Worm (Caenorhabditis elegans) whole organism, L1 larva: ENCODE results near the gene F19B6.10.
A peak's percentile ranks its signal among the peaks of the same experiment; 100 is the strongest.

Experiments
- C16A3.4 ChIP-seq: fragments of 150-350 bp; optimal IDR thresholded peaks from 2 replicates; lab custom pipeline; 2014; ENCODE audit warnings: missing biosample characterization, missing genetic modification characterization
- C34B4.2 ChIP-seq: sonication (generic microtip); optimal IDR thresholded peaks from 2 replicates; lab custom pipeline; 2017; ENCODE audit warnings: mild to moderate bottlenecking, missing genetic modification characterization, missing compliant biosample characterization
- F16B12.6 ChIP-seq: fragments of 150-350 bp; optimal IDR thresholded peaks from 2 replicates; lab custom pipeline; 2014; ENCODE audit warnings: missing biosample characterization, missing genetic modification characterization
- Y116A8C.19 ChIP-seq: sonication (generic microtip); optimal IDR thresholded peaks from 2 replicates; lab custom pipeline; 2016; ENCODE audit warnings: missing compliant biosample characterization, missing genetic modification characterization, borderline replicate concordance
- aly-2 ChIP-seq: fragments of 150-350 bp; optimal IDR thresholded peaks from 2 replicates; lab custom pipeline; 2014; ENCODE audit warnings: missing biosample characterization, missing genetic modification characterization
- blmp-1 ChIP-seq: fragments of 150-350 bp; optimal IDR thresholded peaks from 2 replicates; lab custom pipeline; 2014; ENCODE audit warnings: missing biosample characterization, missing genetic modification characterization
- ceh-63 ChIP-seq: fragments of 200-800 bp; sonication (Bioruptor generic); optimal IDR thresholded peaks from 2 replicates; lab custom pipeline; 2018; ENCODE audit warnings: mild to moderate bottlenecking, missing genetic modification characterization, missing compliant biosample characterization
- ceh-8 ChIP-seq: fragments of 200-800 bp; sonication (Bioruptor generic); optimal IDR thresholded peaks from 2 replicates; lab custom pipeline; 2018; ENCODE audit warnings: mild to moderate bottlenecking, missing genetic modification characterization, moderate library complexity, missing compliant biosample characterization
- ceh-82 ChIP-seq, 3 experiments: fragments of 150-350 bp in 1 of 3; sonication (generic microtip) in 2 of 3; optimal IDR thresholded peaks; 2 replicates each; lab custom pipeline; 2014 to 2017; ENCODE audit warnings: missing biosample characterization in 3 of 3, missing genetic modification characterization in 3 of 3
- dpl-1 ChIP-seq, 3 experiments: fragments of 150-350 bp in 2 of 3; sonication (generic microtip) in 1 of 3; optimal IDR thresholded peaks; 2 replicates each; lab custom pipeline; 2014 to 2017; ENCODE audit warnings: missing biosample characterization in 3 of 3, missing genetic modification characterization in 3 of 3, missing genetic modification reagents in 3 of 3
- dsc-1 ChIP-seq: sonication (generic microtip); optimal IDR thresholded peaks from 2 replicates; lab custom pipeline; 2016; ENCODE audit warnings: mild to moderate bottlenecking, missing genetic modification characterization, missing compliant biosample characterization
- efl-1 ChIP-seq, 4 experiments: fragments of 150-350 bp; optimal IDR thresholded peaks in 3 of 4; peaks in 1 of 4; 1 replicate in 1 of 4; 2 replicates in 3 of 4; lab custom pipeline; 2014; ENCODE audit warnings: missing biosample characterization in 2 of 4, missing genetic modification characterization in 2 of 4, missing genetic modification reagents in 2 of 4
- elt-2 ChIP-seq: sonication (generic microtip); optimal IDR thresholded peaks from 2 replicates; lab custom pipeline; 2016; ENCODE audit warnings: missing genetic modification characterization, mild to moderate bottlenecking, inconsistent platforms, missing compliant biosample characterization, missing genetic modification reagents
- ets-5 ChIP-seq: fragments of 200-800 bp; sonication (Bioruptor generic); IDR thresholded peaks from 2 replicates; pipeline ENCODE4 v1.3.6; 2022; ENCODE audit warnings: missing genetic modification characterization, missing compliant biosample characterization
- fkh-10 ChIP-seq: sonication (generic microtip); optimal IDR thresholded peaks from 2 replicates; lab custom pipeline; 2017; ENCODE audit warnings: missing biosample characterization, missing genetic modification reagents, missing genetic modification characterization
- fos-1 ChIP-seq: fragments of 150-350 bp; optimal IDR thresholded peaks from 2 replicates; lab custom pipeline; 2014; ENCODE audit warnings: missing biosample characterization, missing genetic modification characterization
- grh-1 ChIP-seq: fragments of 200-800 bp; sonication (Bioruptor generic); IDR thresholded peaks from 2 replicates; pipeline ENCODE4 v1.3.6; 2022; ENCODE audit warnings: missing genetic modification reagents, missing genetic modification characterization, missing compliant biosample characterization
- hlh-17 ChIP-seq: fragments of 200-800 bp; sonication (Bioruptor generic); optimal IDR thresholded peaks from 2 replicates; lab custom pipeline; 2018; ENCODE audit warnings: missing genetic modification characterization, mild to moderate bottlenecking, missing compliant biosample characterization, moderate library complexity, borderline replicate concordance
- hlh-4 ChIP-seq: sonication (generic microtip); optimal IDR thresholded peaks from 2 replicates; lab custom pipeline; 2016; ENCODE audit warnings: mild to moderate bottlenecking, missing genetic modification characterization, missing compliant biosample characterization
- irx-1 ChIP-seq: sonication (generic microtip); optimal IDR thresholded peaks from 2 replicates; lab custom pipeline; 2016; ENCODE audit warnings: missing genetic modification characterization, missing compliant biosample characterization
- lin-14 ChIP-seq: fragments of 200-800 bp; sonication (Bioruptor generic); optimal IDR thresholded peaks from 2 replicates; lab custom pipeline; 2018; ENCODE audit warnings: mild to moderate bottlenecking, missing genetic modification characterization, moderate library complexity, missing compliant biosample characterization
- lin-35 ChIP-seq, 2 experiments: fragments of 150-350 bp; optimal IDR thresholded peaks; 2 replicates each; lab custom pipeline; 2014; ENCODE audit warnings: missing biosample characterization in 2 of 2, missing genetic modification characterization in 2 of 2, missing genetic modification reagents in 2 of 2
- lsy-2 ChIP-seq, 2 experiments: fragments of 150-350 bp; optimal IDR thresholded peaks; 2 replicates each; lab custom pipeline; 2014; ENCODE audit warnings: missing biosample characterization in 2 of 2, missing genetic modification characterization in 2 of 2
- mab-9 ChIP-seq: fragments of 200-800 bp; sonication (Bioruptor generic); IDR thresholded peaks from 2 replicates; pipeline ENCODE4 v1.3.6; 2022; ENCODE audit warnings: missing genetic modification reagents, missing genetic modification characterization, missing compliant biosample characterization
- mdl-1 ChIP-seq, 2 experiments: fragments of 150-350 bp; optimal IDR thresholded peaks; 2 replicates each; lab custom pipeline; 2014 to 2017; ENCODE audit warnings: missing biosample characterization in 2 of 2, missing genetic modification characterization in 2 of 2, inconsistent platforms in 1 of 2
- mep-1 ChIP-seq: fragments of 150-350 bp; optimal IDR thresholded peaks from 2 replicates; lab custom pipeline; 2014; ENCODE audit warnings: missing biosample characterization, missing genetic modification characterization
- nhr-12 ChIP-seq: sonication (generic microtip); optimal IDR thresholded peaks from 2 replicates; lab custom pipeline; 2017; ENCODE audit warnings: missing biosample characterization, missing genetic modification characterization
- nhr-19 ChIP-seq: fragments of 200-800 bp; sonication (Bioruptor generic); conservative IDR thresholded peaks from 2 replicates; pipeline ENCODE4 v1.3.6; 2022; ENCODE audit warnings: missing genetic modification characterization, missing compliant biosample characterization
- nhr-20 ChIP-seq: sonication (generic microtip); optimal IDR thresholded peaks from 2 replicates; lab custom pipeline; 2016; ENCODE audit warnings: mild to moderate bottlenecking, missing genetic modification characterization, missing compliant biosample characterization
- nhr-47 ChIP-seq: sonication (generic microtip); optimal IDR thresholded peaks from 2 replicates; lab custom pipeline; 2016; ENCODE audit warnings: mild to moderate bottlenecking, missing genetic modification characterization, moderate library complexity, missing compliant biosample characterization
- nhr-71 ChIP-seq: sonication (generic microtip); optimal IDR thresholded peaks from 2 replicates; lab custom pipeline; 2016; ENCODE audit warnings: mild to moderate bottlenecking, missing genetic modification characterization, moderate library complexity, missing compliant biosample characterization
- nhr-84 ChIP-seq: sonication (generic microtip); optimal IDR thresholded peaks from 2 replicates; lab custom pipeline; 2017; ENCODE audit warnings: missing biosample characterization, missing genetic modification characterization
- nhr-85 ChIP-seq: sonication (generic microtip); peaks from one replicate; lab custom pipeline; 2016; ENCODE audit warnings: missing genetic modification characterization, inconsistent platforms, missing compliant biosample characterization
- nhr-90 ChIP-seq: sonication (generic microtip); optimal IDR thresholded peaks from 2 replicates; lab custom pipeline; 2016; ENCODE audit warnings: mild to moderate bottlenecking, missing genetic modification characterization, missing compliant biosample characterization; ENCODE audit not compliant: poor library complexity
- pag-3 ChIP-seq: sonication (generic microtip); optimal IDR thresholded peaks from 2 replicates; lab custom pipeline; 2017; ENCODE audit warnings: missing genetic modification characterization, mild to moderate bottlenecking, missing compliant biosample characterization, antibody characterized with exemption, borderline replicate concordance; ENCODE audit not compliant: insufficient read depth
- pax-3 ChIP-seq: fragments of 200-800 bp; sonication (Bioruptor generic); optimal IDR thresholded peaks from 2 replicates; lab custom pipeline; 2018; ENCODE audit warnings: mild to moderate bottlenecking, missing genetic modification characterization, moderate library complexity, missing compliant biosample characterization
- pqm-1 ChIP-seq: sonication (generic microtip); optimal IDR thresholded peaks from 3 replicates; lab custom pipeline; 2017; ENCODE audit warnings: missing biosample characterization, missing genetic modification characterization
- rnt-1 ChIP-seq: sonication (generic microtip); optimal IDR thresholded peaks from 2 replicates; lab custom pipeline; 2016; ENCODE audit warnings: mild to moderate bottlenecking, missing genetic modification characterization, moderate library complexity, missing compliant biosample characterization
- snu-23 ChIP-seq: sonication (generic microtip); optimal IDR thresholded peaks from 2 replicates; lab custom pipeline; 2016; ENCODE audit warnings: missing genetic modification characterization, missing compliant biosample characterization
- sup-37 ChIP-seq: fragments of 200-800 bp; sonication (Bioruptor generic); optimal IDR thresholded peaks from 2 replicates; lab custom pipeline; 2018; ENCODE audit warnings: mild to moderate bottlenecking, missing genetic modification characterization, missing compliant biosample characterization
- tlp-1 ChIP-seq: fragments of 150-350 bp; optimal IDR thresholded peaks from 2 replicates; lab custom pipeline; 2014; ENCODE audit warnings: missing biosample characterization, missing genetic modification characterization
- unc-130 ChIP-seq: fragments of 150-350 bp; optimal IDR thresholded peaks from 2 replicates; lab custom pipeline; 2017; ENCODE audit warnings: missing biosample characterization, missing genetic modification characterization, inconsistent platforms
- unc-98 ChIP-seq: fragments of 200-800 bp; sonication (Bioruptor generic); IDR thresholded peaks from 2 replicates; pipeline ENCODE4 v1.3.6; 2022; ENCODE audit warnings: missing genetic modification characterization, missing compliant biosample characterization
- xbp-1 ChIP-seq: sonication (generic microtip); optimal IDR thresholded peaks from 2 replicates; lab custom pipeline; 2016; ENCODE audit warnings: missing genetic modification characterization, missing compliant biosample characterization
- ztf-11 ChIP-seq, 2 experiments: sonication (generic microtip); optimal IDR thresholded peaks; 2 replicates each; lab custom pipeline; 2016 to 2017; ENCODE audit warnings: missing genetic modification characterization in 2 of 2, missing biosample characterization in 1 of 2, missing compliant biosample characterization in 1 of 2

Gene F19B6.10

DNA sequence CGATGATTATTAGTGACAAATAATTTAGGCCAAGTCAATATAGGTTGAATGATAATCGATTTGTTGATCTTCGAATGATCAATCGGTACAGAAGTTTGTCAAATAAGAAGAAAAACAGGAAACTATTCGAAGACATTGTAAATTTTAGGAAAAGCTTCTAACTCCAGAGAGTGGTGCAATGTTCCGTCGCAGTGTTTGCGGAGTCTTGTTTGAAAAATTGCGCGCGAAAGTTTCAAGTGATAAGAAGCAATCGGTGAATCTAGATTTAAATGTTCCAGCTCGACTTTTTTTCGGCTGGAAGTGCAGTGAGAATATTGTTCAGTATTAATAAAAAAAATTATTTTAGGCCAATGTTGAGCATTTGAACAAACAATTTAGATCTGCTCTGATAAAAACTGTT is 2.3 kb upstream of the F19B6.10 start (continued):
- TF ChIP-seq hlh-4 (tag; lab: Kevin White, UChicago) (no peak), nhr-90 (no peak), mab-9 (no peak), pag-3 (tag; lab: Kevin White, UChicago) (no peak), fos-1 (tag; lab: Kevin White, UChicago) (no peak), F16B12.6 (tag; lab: Kevin White, UChicago) (peak; percentile 80), lin-14 (no peak), unc-98 (GFP tag; lab: Robert Waterston, UW) (no peak), dpl-1 (GFP tag; optimal IDR thresholded peaks at IDR 0.05; lab: Kevin White, UChicago) (peak; percentile 73 to 86 (median 85)), nhr-71 (peak; percentile 21), ztf-11 (tag; optimal IDR thresholded peaks at IDR 0.05; lab: Kevin White, UChicago) (no peak), ceh-82 (tag; optimal IDR thresholded peaks at IDR 0.05; lab: Kevin White, UChicago) (no peak), ets-5 (GFP tag; lab: Robert Waterston, UW) (no peak), pqm-1 (tag; lab: Kevin White, UChicago) (no peak), sup-37 (GFP tag; lab: Kevin White, UChicago) (no peak), Y116A8C.19 (no peak), lsy-2 (tag; optimal IDR thresholded peaks at IDR 0.05; lab: Kevin White, UChicago) (peak; percentile 25 to 43), efl-1 (optimal IDR thresholded peaks at IDR 0.05; lab: Kevin White, UChicago) (peak; percentile 73 to 81), efl-1 (GFP tag; optimal IDR thresholded peaks at IDR 0.05 in 1 of 2; lab: Kevin White, UChicago) (peak; percentile 84 to 98), rnt-1 (tag; lab: Kevin White, UChicago) (peak; percentile 26), ceh-8 (GFP tag; lab: Kevin White, UChicago) (no peak), C16A3.4 (tag; lab: Kevin White, UChicago) (no peak), nhr-19 (GFP tag; lab: Robert Waterston, UW) (no peak), nhr-84 (no peak), lin-35 (GFP tag; optimal IDR thresholded peaks at IDR 0.05; lab: Kevin White, UChicago) (peak; percentile 74 to 82), nhr-20 (no peak), pax-3 (no peak), irx-1 (tag; lab: Kevin White, UChicago) (no peak), C34B4.2 (tag; lab: Kevin White, UChicago) (no peak), elt-2 (tag; lab: Kevin White, UChicago) (no peak), xbp-1 (tag; lab: Kevin White, UChicago) (no peak), nhr-12 (no peak)

DNA sequence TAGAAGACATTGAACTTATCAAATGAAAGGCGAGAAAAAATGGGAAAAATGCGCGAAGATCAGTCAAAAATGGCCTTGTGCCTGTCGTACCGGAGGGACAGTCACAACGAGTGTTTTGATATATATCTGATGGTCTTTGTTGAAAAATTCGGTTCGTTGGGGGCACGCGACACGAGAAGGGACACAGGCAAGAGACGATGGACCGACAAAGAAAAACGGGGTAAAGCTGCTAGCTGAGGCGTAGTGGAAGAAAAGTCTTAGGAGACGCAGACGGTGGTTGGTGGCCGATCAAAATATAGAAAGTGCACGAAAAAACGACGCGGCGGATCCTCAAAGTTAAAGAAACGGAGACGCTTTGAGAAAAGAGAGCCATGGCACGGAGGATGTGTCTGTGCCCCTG is 1.7 kb upstream of the F19B6.10 start:
- TF ChIP-seq ceh-82 (tag; optimal IDR thresholded peaks at IDR 0.05; lab: Kevin White, UChicago) (peak in 1 of 3 experiments; percentile 44), nhr-19 (GFP tag; lab: Robert Waterston, UW) (peak; percentile 22; the same call in 1 of the 2 replicates), mdl-1 (tag; optimal IDR thresholded peaks at IDR 0.05; lab: Kevin White, UChicago) (peak in 1 of 2 experiments; percentile 39), snu-23 (GFP tag; lab: Kevin White, UChicago) (peak; percentile 34), nhr-85 (no peak), tlp-1 (no peak), F16B12.6 (tag; lab: Kevin White, UChicago) (peak; percentile 25), aly-2 (tag; lab: Kevin White, UChicago) (no peak), mep-1 (tag; lab: Kevin White, UChicago) (peak; percentile 13), grh-1 (GFP tag; lab: Robert Waterston, UW) (no peak), dsc-1 (tag; lab: Kevin White, UChicago) (peak; percentile 12), lin-14 (peak; percentile 76), nhr-71 (peak; percentile 60), blmp-1 (tag; lab: Kevin White, UChicago) (peak; percentile 32), efl-1 (optimal IDR thresholded peaks at IDR 0.05; lab: Kevin White, UChicago) (peak; percentile 38 to 54), efl-1 (GFP tag; optimal IDR thresholded peaks at IDR 0.05 in 1 of 2; lab: Kevin White, UChicago) (peak; percentile 21 to 63), dpl-1 (GFP tag; optimal IDR thresholded peaks at IDR 0.05; lab: Kevin White, UChicago) (peak in 2 of 3 experiments; percentile 1 to 36), fkh-10 (GFP tag; lab: Kevin White, UChicago) (no peak), hlh-17 (no peak), rnt-1 (tag; lab: Kevin White, UChicago) (peak; percentile 54), nhr-20 (peak; percentile 21), unc-130 (tag; lab: Kevin White, UChicago) (peak; percentile 22), nhr-47 (tag; lab: Kevin White, UChicago) (no peak), lsy-2 (tag; optimal IDR thresholded peaks at IDR 0.05; lab: Kevin White, UChicago) (peak in 1 of 2 experiments; percentile 39), ceh-63 (no peak), elt-2 (tag; lab: Kevin White, UChicago) (no peak)
- TF ChIP-seq, all 84 proteins: peak for 16
